Worm (Caenorhabditis elegans) whole organism, L4 larva: ENCODE data around the gene C30H6.12.

Experiments used
- ama-1 ChIP-seq: fragments of 150-350 bp; optimal IDR thresholded peaks from 2 replicates; lab custom pipeline; 2014; ENCODE audit warnings: inconsistent platforms, mixed read lengths
- cey-2 ChIP-seq: sonication (generic microtip); optimal IDR thresholded peaks from 3 replicates; lab custom pipeline; 2017; ENCODE audit warnings: missing genetic modification characterization, mild to moderate bottlenecking, missing compliant biosample characterization, antibody characterized with exemption, borderline replicate concordance; ENCODE audit not compliant: insufficient read depth
- daf-19 ChIP-seq: fragments of 200-800 bp; sonication (Bioruptor generic); conservative IDR thresholded peaks from 2 replicates; pipeline ENCODE4 v1.3.6; 2022; ENCODE audit warnings: missing genetic modification characterization, missing compliant biosample characterization
- fos-1 ChIP-seq: fragments of 150-350 bp; optimal IDR thresholded peaks from 2 replicates; lab custom pipeline; 2014; ENCODE audit warnings: missing biosample characterization, missing genetic modification characterization
- lin-13 ChIP-seq: fragments of 150-350 bp; optimal IDR thresholded peaks from 2 replicates; lab custom pipeline; 2014; ENCODE audit warnings: missing biosample characterization, missing genetic modification reagents, missing genetic modification characterization
- madf-5 ChIP-seq, 2 experiments: fragments of 200-800 bp; sonication (Bioruptor generic); IDR thresholded peaks; 2 replicates each; pipeline ENCODE4 v1.3.6; 2022; ENCODE audit warnings: missing compliant biosample characterization in 2 of 2, missing genetic modification characterization in 2 of 2
- nhr-28 ChIP-seq: fragments of 150-350 bp; optimal IDR thresholded peaks from 2 replicates; lab custom pipeline; 2014; ENCODE audit warnings: missing biosample characterization, missing genetic modification characterization
- nhr-76 ChIP-seq: fragments of 150-350 bp; optimal IDR thresholded peaks from 2 replicates; lab custom pipeline; 2014; ENCODE audit warnings: missing biosample characterization, missing genetic modification characterization
- skn-1 ChIP-seq: fragments of 150-350 bp; optimal IDR thresholded peaks from 2 replicates; lab custom pipeline; 2014; ENCODE audit warnings: missing biosample characterization, missing genetic modification characterization
- snpc-4 ChIP-seq: fragments of 150-350 bp; optimal IDR thresholded peaks from 2 replicates; lab custom pipeline; 2014; ENCODE audit warnings: missing biosample characterization, missing genetic modification characterization

DNA sequence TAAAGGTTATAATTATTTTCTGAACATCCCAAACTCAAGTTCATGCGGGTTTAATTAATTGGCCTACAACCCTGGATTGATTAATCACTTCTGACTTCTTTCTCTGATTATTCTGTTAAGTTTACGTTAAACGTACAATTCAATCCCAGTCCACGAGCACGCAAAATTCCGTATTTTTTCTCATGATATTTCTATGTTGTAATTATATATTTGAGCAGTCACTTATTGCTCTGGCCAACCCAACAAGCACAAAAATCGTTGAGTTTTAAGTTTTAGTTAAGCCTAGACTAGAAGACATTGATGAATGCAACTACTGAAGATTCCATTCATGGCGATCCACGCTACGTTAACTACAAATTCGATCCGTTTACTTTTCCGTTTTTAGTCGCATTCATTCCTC is 12.8 kb downstream of the C30H6.12 start, which contains the start of gene sru-15:
- no peak for TF ChIP-seq ama-1 (lab: Kevin White, UChicago)
- TF ChIP-seq madf-5 (GFP tag; IDR thresholded peaks at IDR 0.05; lab: Robert Waterston, UW): no peak
- TF ChIP-seq skn-1 (tag; lab: Kevin White, UChicago): no peak
- TF ChIP-seq snpc-4 (tag; lab: Kevin White, UChicago): no peak
- no peak for TF ChIP-seq lin-13 (GFP tag; lab: Kevin White, UChicago)
- TF ChIP-seq nhr-76 (tag; lab: Kevin White, UChicago): no peak
- no peak for TF ChIP-seq daf-19 (GFP tag; lab: Robert Waterston, UW)
- no peak for TF ChIP-seq cey-2
- TF ChIP-seq nhr-28 (tag; lab: Kevin White, UChicago): no peak
- TF ChIP-seq fos-1 (tag; lab: Kevin White, UChicago): no peak
